Fruit fly (Drosophila melanogaster): ENCODE results near the gene CG31097.

Gene CG31097

DNA sequence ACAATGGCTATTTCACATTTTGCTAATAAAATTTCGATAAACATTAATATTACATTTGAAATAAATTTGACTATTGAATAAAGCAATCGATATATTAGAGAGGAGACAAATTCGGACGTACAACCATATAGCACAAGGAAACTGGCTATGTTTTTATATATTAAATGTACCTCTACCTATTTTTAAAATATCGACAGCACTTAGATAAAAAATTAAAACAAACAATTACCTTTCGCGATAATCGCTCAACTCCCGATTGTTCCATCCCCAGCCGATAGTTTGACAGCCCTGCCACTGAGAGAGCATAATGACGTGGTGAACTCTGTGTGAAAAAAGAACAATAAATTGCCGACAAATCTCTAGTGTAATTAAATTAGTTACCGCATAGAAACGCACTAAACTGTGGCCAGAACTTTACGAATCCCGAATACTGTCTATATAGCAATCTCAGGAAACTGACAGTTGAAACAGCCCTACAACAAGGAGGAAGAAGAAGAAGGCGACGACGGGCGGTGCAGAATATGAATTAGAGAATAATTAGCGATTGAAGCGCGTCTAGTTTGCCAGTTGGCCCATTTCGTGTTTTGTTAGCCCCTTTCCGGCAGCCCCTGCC, 38.8 kb downstream of the CG31097 start, which contains the start of gene CG11857 (continued):
- TF ChIP-seq stc (GFP tag; IDR thresholded peaks at IDR 0.05) (peak; percentile 98), Sox102F (GFP tag; optimal IDR thresholded peaks at IDR 0.05) (peak; percentile 98), CG30403 (GFP tag; optimal IDR thresholded peaks at IDR 0.05) (peak; percentile 99), D19A (tag; optimal IDR thresholded peaks at IDR 0.05) (peak; percentile 92), ro (GFP tag; IDR thresholded peaks at IDR 0.05) (peak; percentile 98), zen (tag; optimal IDR thresholded peaks at IDR 0.05) (peak; percentile 99), Doc3 (GFP tag; IDR thresholded peaks at IDR 0.05; ENCODE audit: partially characterized antibody) (peak; percentile 100), CG11560 (tag; IDR thresholded peaks at IDR 0.05) (peak; percentile 93), CG1647 (GFP tag; optimal IDR thresholded peaks at IDR 0.05) (peak; percentile 97), Fer1 (GFP tag; optimal IDR thresholded peaks at IDR 0.05) (peak; percentile 94), TFAM (GFP tag; optimal IDR thresholded peaks at IDR 0.05) (peak; percentile 73), gsb-n (tag; optimal IDR thresholded peaks at IDR 0.05) (peak; percentile 95), Bgb (GFP tag; IDR thresholded peaks at IDR 0.05; ENCODE audit: partially characterized antibody) (peak; percentile 99), CG6654 (GFP tag; optimal IDR thresholded peaks at IDR 0.05) (peak; percentile 88), CG12299 (tag; optimal IDR thresholded peaks at IDR 0.05) (peak; percentile 95), Asciz (GFP tag; optimal IDR thresholded peaks at IDR 0.05) (peak; percentile 92), CG18619 (GFP tag; optimal IDR thresholded peaks at IDR 0.05) (peak; percentile 97), Hr51 (GFP tag; optimal IDR thresholded peaks at IDR 0.05) (peak; percentile 96 to 99), ssp (GFP tag; IDR thresholded peaks at IDR 0.05) (peak; percentile 95), ftz-f1 (GFP tag; optimal IDR thresholded peaks at IDR 0.05) (peak; percentile 91), Atf-2 (GFP tag; optimal IDR thresholded peaks at IDR 0.05) (peak; percentile 97), NfI (GFP tag; optimal IDR thresholded peaks at IDR 0.05) (peak; percentile 98), CG3995 (GFP tag; optimal IDR thresholded peaks at IDR 0.05) (peak; percentile 82), Bteb2 (GFP tag; optimal IDR thresholded peaks at IDR 0.05) (peak; percentile 98), CG10267 (tag; optimal IDR thresholded peaks at IDR 0.05) (peak; percentile 94), nmo (GFP tag; optimal IDR thresholded peaks at IDR 0.05) (peak; percentile 99), CG17568 (GFP tag; optimal IDR thresholded peaks at IDR 0.05) (no peak), caup (GFP tag; optimal IDR thresholded peaks at IDR 0.05; ENCODE audit: severe bottlenecking) (peak; percentile 97), hkb (optimal IDR thresholded peaks at IDR 0.05) (no peak), hkb (GFP tag; IDR thresholded peaks at IDR 0.05) (peak; percentile 98), Ada2b (GFP tag; IDR thresholded peaks at IDR 0.05) (peak; percentile 98), Hr3 (GFP tag; optimal IDR thresholded peaks at IDR 0.05) (peak; percentile 99), Atf3 (GFP tag; optimal IDR thresholded peaks at IDR 0.05) (peak; percentile 98), sens (GFP tag) (peak; percentile 100), p53 (GFP tag; optimal IDR thresholded peaks at IDR 0.05) (peak; percentile 93), CG1233 (GFP tag; optimal IDR thresholded peaks at IDR 0.05) (peak; percentile 98), Rfx (GFP tag; IDR thresholded peaks at IDR 0.05) (peak; percentile 99), CG17328 (GFP tag; IDR thresholded peaks at IDR 0.05) (peak; percentile 99), zfh2 (GFP tag; optimal IDR thresholded peaks at IDR 0.05) (peak; percentile 99), Nf-YA (GFP tag; IDR thresholded peaks at IDR 0.05) (peak; percentile 96), CG5180 (GFP tag; optimal IDR thresholded peaks at IDR 0.05) (no peak), jing (GFP tag; optimal IDR thresholded peaks at IDR 0.05) (peak; percentile 94), wek (GFP tag; optimal IDR thresholded peaks at IDR 0.05) (peak; percentile 79), lbe (GFP tag; optimal IDR thresholded peaks at IDR 0.05) (peak; percentile 96), C15 (GFP tag; IDR thresholded peaks at IDR 0.05) (peak; percentile 98), exex (tag; optimal IDR thresholded peaks at IDR 0.05) (peak; percentile 89), slbo (GFP tag; IDR thresholded peaks at IDR 0.05) (peak; percentile 100), schlank (tag; optimal IDR thresholded peaks at IDR 0.05) (peak; percentile 96), Rx (GFP tag; IDR thresholded peaks at IDR 0.05) (peak; percentile 98), Jarid2 (GFP tag; optimal IDR thresholded peaks at IDR 0.05) (peak; percentile 84)
